Worm (Caenorhabditis elegans): ENCODE results near the gene thn-5.
"Not testable (repeated sequence)": the region's sequence is repeated elsewhere in the genome, so short reads cannot be mapped to it uniquely, and the experiment has no call there.

thn-5 gene

ce11 chrIV:5224238-5224637, 6.4 kb upstream of the thn-5 start, which contains the start of gene Y59E9AL.8:
Gene Y59E9AL.8, minus strand, starts transcription at chrIV:5224338.
- no peak for TF ChIP-seq rpc-1 (optimal IDR thresholded peaks at IDR 0.05)
- no peak for TF ChIP-seq rpc-1 (tag; optimal IDR thresholded peaks at IDR 0.05)
- no peak for TF ChIP-seq Y79H2A.3 (GFP tag; conservative IDR thresholded peaks at IDR 0.05)
- no peak for TF ChIP-seq hmg-20 (GFP tag; IDR thresholded peaks at IDR 0.05)
- no peak for TF ChIP-seq nfya-2 (GFP tag; IDR thresholded peaks at IDR 0.05)
- no peak for TF ChIP-seq T26A5.8 (tag; optimal IDR thresholded peaks at IDR 0.05)
- TF ChIP-seq Y95B8A.8 (GFP tag; IDR thresholded peaks at IDR 0.05) = no peak
- no peak for TF ChIP-seq B0019.2 (GFP tag; conservative IDR thresholded peaks at IDR 0.05)
- no peak for TF ChIP-seq ztf-6 (GFP tag; IDR thresholded peaks at IDR 0.05)
- TF ChIP-seq lin-40 (tag; optimal IDR thresholded peaks at IDR 0.05) = no peak
- no peak for TF ChIP-seq efl-1 (GFP tag; optimal IDR thresholded peaks at IDR 0.05)
- no peak for TF ChIP-seq ztf-26 (tag; optimal IDR thresholded peaks at IDR 0.05)
- no peak for TF ChIP-seq tlf-1 (GFP tag; optimal IDR thresholded peaks at IDR 0.05)
- TF ChIP-seq ztf-22 (GFP tag; optimal IDR thresholded peaks at IDR 0.05) = no peak
- TF ChIP-seq ekl-4 (GFP tag; IDR thresholded peaks at IDR 0.05) = no peak

- peak; percentile 79 for TF ChIP-seq zfh-2 (GFP tag; conservative IDR thresholded peaks at IDR 0.05)
- TF ChIP-seq egrh-3 (GFP tag; IDR thresholded peaks at IDR 0.05) = peak; percentile 68
Measured at ce11 chrIV:5225277-5225822, 5.3 kb upstream of the thn-5 start, which contains the start of gene cylc-1. Gene cylc-1, minus strand, starts transcription at chrIV:5225772.

- not testable (repeated sequence) for TF ChIP-seq F22D6.2 (tag; optimal IDR thresholded peaks at IDR 0.05); athp-1 (tag; optimal IDR thresholded peaks at IDR 0.05); Y67H2A.10 (GFP tag; conservative IDR thresholded peaks at IDR 0.05)
Measured at ce11 chrIV:5226552-5226951, 4.1 kb upstream of the thn-5 start, which contains the start of gene nsph-4.1. Gene nsph-4.1, plus strand, starts transcription at chrIV:5226852.

DNA sequence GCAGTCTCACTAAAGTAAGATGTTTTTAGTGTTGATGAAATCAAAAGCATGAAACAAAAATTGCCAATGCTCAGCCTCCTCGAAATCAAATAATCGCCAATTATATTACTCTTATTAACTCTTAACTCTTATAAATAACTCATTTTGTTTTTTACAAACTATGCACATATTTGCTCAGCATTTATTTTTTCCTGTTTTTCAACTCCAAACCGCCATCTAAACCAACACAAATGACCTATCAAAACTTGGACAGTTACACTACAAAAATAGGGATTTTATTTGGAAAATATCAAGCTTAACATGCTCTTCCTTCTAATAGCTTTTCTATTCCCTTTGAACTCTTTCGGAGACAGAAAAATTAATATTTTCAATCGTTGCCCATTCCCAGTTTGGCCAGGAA, 2.0 kb upstream of the thn-5 start, which contains the start of gene thn-6:
thn-6 (plus strand) TSS at position 301 of the 400 bp plus-strand sequence.
- no peak for TF ChIP-seq F52B5.7 (tag; optimal IDR thresholded peaks at IDR 0.05)

- not testable (repeated sequence) for TF ChIP-seq rec-8 (tag; optimal IDR thresholded peaks at IDR 0.05); ztf-28 (GFP tag; IDR thresholded peaks at IDR 0.05); F52B5.7 (tag; optimal IDR thresholded peaks at IDR 0.05)
Measured at ce11 chrIV:5254678-5255077, 24.0 kb downstream of the thn-5 start, which contains the start of gene F36H12.10. Gene F36H12.10, minus strand, starts transcription at chrIV:5254778.

DNA sequence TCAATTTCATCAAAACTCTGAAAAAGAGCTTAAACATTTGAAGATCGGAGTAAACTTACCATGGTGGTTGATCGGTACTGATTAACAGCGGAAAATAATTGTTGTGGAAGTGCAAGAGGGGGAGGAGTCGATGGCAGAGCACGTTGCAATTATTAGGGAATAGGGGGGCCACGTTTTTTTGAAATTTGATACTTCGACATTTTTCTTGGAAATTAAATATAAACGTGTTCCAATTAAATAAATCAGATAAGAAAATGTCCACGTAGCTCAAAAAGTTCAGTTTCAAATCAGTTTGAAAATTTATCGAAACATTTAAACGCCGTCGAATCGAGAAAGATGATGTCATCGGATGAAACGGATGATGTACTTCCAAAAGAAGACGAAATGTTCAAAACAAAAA, 26.1 kb downstream of the thn-5 start, which contains the start of gene F36H12.9:
F36H12.9 (plus strand) TSS at position 301 of the 400 bp plus-strand sequence.
- not testable (repeated sequence) for TF ChIP-seq akir-1 (GFP tag; optimal IDR thresholded peaks at IDR 0.05); unc-62 (GFP tag; optimal IDR thresholded peaks at IDR 0.05); ztf-28 (GFP tag; IDR thresholded peaks at IDR 0.05)

- TF ChIP-seq ceh-79 (tag; optimal IDR thresholded peaks at IDR 0.05); sea-2 (GFP tag; IDR thresholded peaks at IDR 0.05); pha-4 (tag; optimal IDR thresholded peaks at IDR 0.05): not testable (repeated sequence)
Measured at ce11 chrIV:5258385-5258784, 27.8 kb downstream of the thn-5 start, which contains the start of gene ttbk-2.1. Gene ttbk-2.1, plus strand, starts transcription at chrIV:5258685.
